Worm (Caenorhabditis elegans): ENCODE results near the gene C08E3.14.

DNA sequence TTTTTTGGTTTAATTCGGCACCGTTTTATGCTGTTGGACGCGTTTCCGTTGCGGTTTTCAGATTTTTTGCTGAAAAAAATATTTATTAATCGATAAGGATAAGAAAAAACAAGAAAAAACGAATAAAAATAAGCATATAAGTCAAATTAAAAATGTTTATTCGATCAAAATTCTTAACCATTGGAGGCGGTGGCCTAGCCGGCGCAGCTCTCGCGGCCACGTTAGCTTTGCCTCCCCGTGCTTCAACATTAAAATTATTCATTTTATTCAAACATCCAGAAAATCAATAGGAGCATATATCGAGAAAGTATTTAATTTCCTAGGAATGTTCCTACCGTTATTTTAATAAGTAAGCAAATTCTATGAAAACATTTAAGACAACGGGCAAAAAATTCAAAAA is 37.1 kb downstream of the C08E3.14 start, which contains the start of gene ZC204.14:
- TF ChIP-seq tab-1 (GFP tag; IDR thresholded peaks at IDR 0.05) (no peak), ref-1 (GFP tag; conservative IDR thresholded peaks at IDR 0.05) (no peak), ztf-23 (GFP tag; IDR thresholded peaks at IDR 0.05) (no peak), ztf-29 (GFP tag; IDR thresholded peaks at IDR 0.05) (no peak), T22C8.4 (GFP tag; IDR thresholded peaks at IDR 0.05) (no peak), flt-1 (GFP tag; IDR thresholded peaks at IDR 0.05) (no peak), cog-1 (tag; optimal IDR thresholded peaks at IDR 0.05) (no peak), klf-2 (GFP tag; conservative IDR thresholded peaks at IDR 0.05) (no peak), med-1 (GFP tag; optimal IDR thresholded peaks at IDR 0.05; ENCODE audit: insufficient read depth) (no peak)
